Worm (Caenorhabditis elegans): ENCODE data around the gene D1044.1.

D1044.1 gene

ce11 chrIII:5550844-5551243, 6.7 kb downstream of the D1044.1 start (continued):
- TF ChIP-seq Y95B8A.8 (GFP tag; IDR thresholded peaks at IDR 0.05) (peak; percentile 78; the same call in 1 of the 2 replicates), mel-28 (tag; optimal IDR thresholded peaks at IDR 0.05; ENCODE audit: borderline replicate concordance) (peak; percentile 47), lsy-27 (tag; optimal IDR thresholded peaks at IDR 0.05; ENCODE audit: borderline replicate concordance, insufficient read depth) (no peak), nhr-27 (tag; optimal IDR thresholded peaks at IDR 0.05) (no peak), C17E4.6 (GFP tag; IDR thresholded peaks at IDR 0.05) (no peak), bed-1 (GFP tag; IDR thresholded peaks at IDR 0.05) (no peak), ceh-40 (GFP tag; IDR thresholded peaks at IDR 0.05) (no peak), hlh-12 (tag; optimal IDR thresholded peaks at IDR 0.05) (no peak), mes-4 (tag; optimal IDR thresholded peaks at IDR 0.05) (no peak), K11D2.4 (GFP tag; IDR thresholded peaks at IDR 0.05) (no peak), Y67H2A.10 (GFP tag; conservative IDR thresholded peaks at IDR 0.05) (no peak), F39B2.1 (GFP tag; IDR thresholded peaks at IDR 0.05) (no peak), B0336.3 (GFP tag; IDR thresholded peaks at IDR 0.05) (peak; percentile 82), Y53G8AR.9 (GFP tag; conservative IDR thresholded peaks at IDR 0.05) (peak; percentile 63; the same call in 1 of the 2 replicates), ceh-58 (GFP tag; IDR thresholded peaks at IDR 0.05) (no peak), Y53F4B.3 (GFP tag; IDR thresholded peaks at IDR 0.05) (no peak), hlh-26 (GFP tag; conservative IDR thresholded peaks at IDR 0.05) (no peak), ztf-28 (GFP tag; IDR thresholded peaks at IDR 0.05) (no peak), ztf-6 (GFP tag; IDR thresholded peaks at IDR 0.05) (no peak), snpc-1.3 (tag; optimal IDR thresholded peaks at IDR 0.05; ENCODE audit: insufficient read depth) (no peak), madf-10 (tag; optimal IDR thresholded peaks at IDR 0.05) (peak; percentile 43), F33H1.4 (GFP tag; IDR thresholded peaks at IDR 0.05) (0 out of 2 replicates have a peak, but pooled peaks have one; percentile 4), ztf-25 (GFP tag; IDR thresholded peaks at IDR 0.05) (no peak), ama-1 (optimal IDR thresholded peaks at IDR 0.05) (peak; percentile 82), ama-1 (GFP tag; optimal IDR thresholded peaks at IDR 0.05) (no peak), lsl-1 (GFP tag; optimal IDR thresholded peaks at IDR 0.05) (no peak), F23B12.7 (tag; optimal IDR thresholded peaks at IDR 0.05; ENCODE audit: insufficient read depth) (no peak), hmg-1.2 (GFP tag; IDR thresholded peaks at IDR 0.05) (no peak), F22D6.2 (tag; optimal IDR thresholded peaks at IDR 0.05) (no peak), T07F8.4 (tag; optimal IDR thresholded peaks at IDR 0.05) (no peak), snpc-4 (GFP tag; optimal IDR thresholded peaks at IDR 0.05) (no peak), snpc-4 (tag; optimal IDR thresholded peaks at IDR 0.05) (no peak), nhr-120 (GFP tag; IDR thresholded peaks at IDR 0.05) (no peak), attf-3 (GFP tag; conservative IDR thresholded peaks at IDR 0.05) (no peak; the same call in 1 of the 2 replicates), nhr-179 (tag; optimal IDR thresholded peaks at IDR 0.05) (no peak)

- TF ChIP-seq K12H6.12 (tag; optimal IDR thresholded peaks at IDR 0.05), result peak; percentile 62
- peak; percentile 57 for TF ChIP-seq lin-40 (tag; optimal IDR thresholded peaks at IDR 0.05)
- TF ChIP-seq nhr-80 (tag; optimal IDR thresholded peaks at IDR 0.05), result peak; percentile 60
- TF ChIP-seq attf-5 (GFP tag; optimal IDR thresholded peaks at IDR 0.05), result peak; percentile 38
- peak; percentile 64 for TF ChIP-seq somi-1 (GFP tag; optimal IDR thresholded peaks at IDR 0.05)
- TF ChIP-seq lin-35 (GFP tag; optimal IDR thresholded peaks at IDR 0.05), result peak in 1 of 3 experiments; percentile 12
- peak in 1 of 2 experiments; percentile 21 for TF ChIP-seq let-607 (tag; optimal IDR thresholded peaks at IDR 0.05)
- TF ChIP-seq F49E8.2 (tag; optimal IDR thresholded peaks at IDR 0.05; ENCODE audit: insufficient read depth), result no peak
- no peak for TF ChIP-seq cebp-1 (GFP tag; IDR thresholded peaks at IDR 0.05)
- peak; percentile 59 for TF ChIP-seq cebp-1 (tag; optimal IDR thresholded peaks at IDR 0.05)
- TF ChIP-seq atf-7 (tag; optimal IDR thresholded peaks at IDR 0.05), result peak; percentile 25
- TF ChIP-seq ama-1 (optimal IDR thresholded peaks at IDR 0.05), result peak; percentile 61
- no peak for TF ChIP-seq ama-1 (GFP tag; optimal IDR thresholded peaks at IDR 0.05)
- peak; percentile 11; the same call in 1 of the 2 replicates for TF ChIP-seq dox-1 (GFP tag; IDR thresholded peaks at IDR 0.05)
- no peak for TF ChIP-seq bed-2 (GFP tag; IDR thresholded peaks at IDR 0.05)
- peak; percentile 52 for TF ChIP-seq hmg-1.2 (GFP tag; IDR thresholded peaks at IDR 0.05)
- TF ChIP-seq C06A6.2 (GFP tag; conservative IDR thresholded peaks at IDR 0.05), result 0 out of 2 replicates have a peak, but pooled peaks have one; percentile 28
Measured at ce11 chrIII:5552072-5552667, 8.1 kb downstream of the D1044.1 start, which contains the start of gene F09F7.6. F09F7.6 (minus strand) TSS chrIII:5552135.

Data from whole organism, young adult.